Worm (Caenorhabditis elegans) whole organism, L2 larva: ENCODE data around the gene str-225.

Source experiments
- F13H6.1 ChIP-seq: sonication (generic microtip); optimal IDR thresholded peaks from 2 replicates; lab custom pipeline; 2016; ENCODE audit warnings: missing genetic modification characterization, missing compliant biosample characterization
- ZK546.5 ChIP-seq: sonication (generic microtip); optimal IDR thresholded peaks from 2 replicates; lab custom pipeline; 2017; ENCODE audit warnings: missing biosample characterization, missing genetic modification characterization
- elt-1 ChIP-seq: fragments of 150-350 bp; optimal IDR thresholded peaks from 2 replicates; lab custom pipeline; 2014; ENCODE audit warnings: missing biosample characterization, missing genetic modification characterization
- elt-3 ChIP-seq: sonication (generic microtip); optimal IDR thresholded peaks from 2 replicates; lab custom pipeline; 2017; ENCODE audit warnings: missing biosample characterization, missing genetic modification characterization
- lin-13 ChIP-seq: fragments of 150-350 bp; optimal IDR thresholded peaks from 2 replicates; lab custom pipeline; 2014; ENCODE audit warnings: missing biosample characterization, missing genetic modification reagents, missing genetic modification characterization
- lsy-2 ChIP-seq, 2 experiments: fragments of 150-350 bp in 1 of 2; sonication (generic microtip) in 1 of 2; optimal IDR thresholded peaks; 2 replicates each; lab custom pipeline; 2014 to 2017; ENCODE audit warnings: missing biosample characterization in 2 of 2, missing genetic modification characterization in 2 of 2
- nhr-11 ChIP-seq: fragments of 150-350 bp; optimal IDR thresholded peaks from 2 replicates; lab custom pipeline; 2014; ENCODE audit warnings: missing biosample characterization, missing genetic modification characterization
- unc-62 ChIP-seq: fragments of 150-350 bp; optimal IDR thresholded peaks from 2 replicates; lab custom pipeline; 2014; ENCODE audit warnings: missing biosample characterization, missing genetic modification reagents, missing genetic modification characterization
- ztf-4 ChIP-seq: fragments of 150-350 bp; optimal IDR thresholded peaks from 2 replicates; lab custom pipeline; 2014; ENCODE audit warnings: missing biosample characterization, missing genetic modification characterization

- TF ChIP-seq elt-1 (tag; lab: Kevin White, UChicago): no peak
- TF ChIP-seq unc-62: no peak
- no peak for TF ChIP-seq elt-3 (tag; lab: Kevin White, UChicago)
- TF ChIP-seq lin-13 (GFP tag; lab: Kevin White, UChicago): no peak
- no peak for TF ChIP-seq ztf-4 (tag; lab: Kevin White, UChicago)
- no peak for TF ChIP-seq nhr-11 (tag; lab: Kevin White, UChicago)
- TF ChIP-seq ZK546.5 (tag; lab: Kevin White, UChicago): no peak
- TF ChIP-seq F13H6.1: no peak
- TF ChIP-seq lsy-2 (tag; optimal IDR thresholded peaks at IDR 0.05; lab: Kevin White, UChicago): no peak
These were observed 25.0 kb upstream of the str-225 start, which contains the start of gene lys-7 for ce11 chrV:3482550-3483002.
